Fruit fly (Drosophila melanogaster) whole organism, prepupa: ENCODE measurements around the gene CG42650.

Experiments used
- CG3032 ChIP-seq: fragments of 200-800 bp; optimal IDR thresholded peaks from 2 replicates; lab custom pipeline; 2019; ENCODE audit warnings: missing biosample characterization, mild to moderate bottlenecking, missing genetic modification characterization, moderate library complexity
- CG34406 ChIP-seq: fragments of 200-800 bp; sonication (Bioruptor generic); optimal IDR thresholded peaks from 3 replicates; lab custom pipeline; 2016; ENCODE audit warnings: missing biosample characterization, missing genetic modification characterization
- Ets21C ChIP-seq: fragments of 200-800 bp; sonication (Bioruptor generic); optimal IDR thresholded peaks from 3 replicates; lab custom pipeline; 2016; ENCODE audit warnings: missing biosample characterization, missing genetic modification characterization
- Smox ChIP-seq: fragments of 200-800 bp; sonication (Bioruptor generic); optimal IDR thresholded peaks from 3 replicates; lab custom pipeline; 2016; ENCODE audit warnings: missing biosample characterization, missing genetic modification characterization
- achi ChIP-seq: fragments of 200-800 bp; sonication (Bioruptor generic); optimal IDR thresholded peaks from 3 replicates; lab custom pipeline; 2016; ENCODE audit warnings: missing biosample characterization, missing genetic modification characterization
- acj6 ChIP-seq: fragments of 200-800 bp; sonication (Bioruptor generic); optimal IDR thresholded peaks from 3 replicates; lab custom pipeline; 2016; ENCODE audit warnings: missing biosample characterization, missing genetic modification characterization
- dac ChIP-seq: fragments of 200-800 bp; sonication (Bioruptor generic); optimal IDR thresholded peaks from 2 replicates; lab custom pipeline; 2017; ENCODE audit warnings: missing biosample characterization, mild to moderate bottlenecking, missing genetic modification characterization

DNA sequence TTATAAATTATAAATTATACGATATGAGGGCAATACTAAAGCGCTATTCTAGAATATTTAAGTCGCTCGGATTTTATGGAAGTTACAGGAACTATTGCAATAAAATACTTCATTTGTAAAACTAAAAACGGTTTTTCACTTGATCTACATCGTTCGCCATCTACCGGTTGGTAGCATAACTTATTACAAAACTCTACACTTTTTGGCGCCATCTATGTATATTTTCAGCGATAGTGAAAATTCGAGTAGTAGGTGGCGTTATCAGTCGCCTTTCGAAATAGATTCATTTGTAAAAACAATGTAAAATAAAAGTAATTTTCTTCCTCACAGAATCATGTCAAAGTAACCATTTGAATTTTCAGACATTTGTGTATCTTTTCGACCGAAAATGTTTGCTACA lies 44.8 kb upstream of the CG42650 start, which contains the start of gene nxf4:
- TF ChIP-seq acj6 (GFP tag; lab: Kevin White, UChicago) (peak; percentile 30), Ets21C (GFP tag; lab: Kevin White, UChicago) (no peak), achi (no peak), Smox (peak; percentile 27), CG3032 (tag; lab: Kevin White, UChicago) (no peak), dac (GFP tag; lab: Kevin White, UChicago) (peak; percentile 1), CG34406 (GFP tag; lab: Kevin White, UChicago) (no peak)
